Worm (Caenorhabditis elegans) whole organism, mixed stage, embryonic: ENCODE results near the gene twk-45.

ENCODE experiments used
- M03D4.4 ChIP-seq: sonication (generic microtip); optimal IDR thresholded peaks from 2 replicates; lab custom pipeline; 2017; ENCODE audit warnings: mild to moderate bottlenecking, missing genetic modification characterization, missing compliant biosample characterization
- bed-3 ChIP-seq: fragments of 200-800 bp; sonication (Bioruptor generic); optimal IDR thresholded peaks from 3 replicates; lab custom pipeline; 2018; ENCODE audit warnings: mild to moderate bottlenecking, missing genetic modification characterization, moderate library complexity, missing compliant biosample characterization
- blmp-1 ChIP-seq: fragments of 150-350 bp; optimal IDR thresholded peaks from 2 replicates; lab custom pipeline; 2014; ENCODE audit warnings: missing biosample characterization, missing genetic modification characterization
- ceh-39 ChIP-seq: fragments of 150-350 bp; optimal IDR thresholded peaks from 2 replicates; lab custom pipeline; 2014; ENCODE audit warnings: missing biosample characterization, missing genetic modification characterization
- ceh-43 ChIP-seq: fragments of 200-800 bp; sonication (Bioruptor generic); optimal IDR thresholded peaks from 2 replicates; lab custom pipeline; 2018; ENCODE audit warnings: mild to moderate bottlenecking, missing genetic modification characterization, moderate library complexity, missing compliant biosample characterization
- ceh-83 ChIP-seq: fragments of 200-800 bp; sonication (Bioruptor generic); optimal IDR thresholded peaks from 2 replicates; lab custom pipeline; 2018; ENCODE audit warnings: mild to moderate bottlenecking, missing genetic modification characterization, missing compliant biosample characterization
- ces-1 ChIP-seq: fragments of 150-350 bp; optimal IDR thresholded peaks from 2 replicates; lab custom pipeline; 2014; ENCODE audit warnings: missing biosample characterization, missing genetic modification reagents, missing genetic modification characterization
- cnd-1 ChIP-seq: fragments of 200-800 bp; sonication (Bioruptor generic); optimal IDR thresholded peaks from 2 replicates; lab custom pipeline; 2018; ENCODE audit warnings: mild to moderate bottlenecking, missing genetic modification characterization, missing compliant biosample characterization
- drap-1 ChIP-seq: fragments of 200-800 bp; sonication (Bioruptor generic); optimal IDR thresholded peaks from 3 replicates; lab custom pipeline; 2018; ENCODE audit warnings: mild to moderate bottlenecking, missing genetic modification characterization, missing compliant biosample characterization
- elt-1 ChIP-seq: sonication (generic microtip); optimal IDR thresholded peaks from 2 replicates; lab custom pipeline; 2017; ENCODE audit warnings: missing genetic modification characterization, mild to moderate bottlenecking, missing compliant biosample characterization, antibody characterized with exemption, moderate library complexity, borderline replicate concordance; ENCODE audit not compliant: insufficient read depth
- elt-3 ChIP-seq: fragments of 150-350 bp; optimal IDR thresholded peaks from 2 replicates; lab custom pipeline; 2014; ENCODE audit warnings: missing biosample characterization, missing genetic modification characterization
- flh-1 ChIP-seq: fragments of 200-800 bp; sonication (Bioruptor generic); optimal IDR thresholded peaks from 2 replicates; lab custom pipeline; 2018; ENCODE audit warnings: mild to moderate bottlenecking, missing genetic modification characterization, moderate library complexity, missing compliant biosample characterization
- ham-2 ChIP-seq: fragments of 200-800 bp; sonication (Bioruptor generic); optimal IDR thresholded peaks from 2 replicates; lab custom pipeline; 2018; ENCODE audit warnings: mild to moderate bottlenecking, missing genetic modification characterization, missing compliant biosample characterization
- hlh-1 ChIP-seq: fragments of 150-350 bp; optimal IDR thresholded peaks from 2 replicates; lab custom pipeline; 2014; ENCODE audit warnings: missing biosample characterization, missing genetic modification reagents, missing genetic modification characterization
- lin-13 ChIP-seq: fragments of 150-350 bp; optimal IDR thresholded peaks from 2 replicates; lab custom pipeline; 2014; ENCODE audit warnings: missing biosample characterization, missing genetic modification characterization
- lin-32 ChIP-seq: fragments of 200-800 bp; sonication (Bioruptor generic); optimal IDR thresholded peaks from 2 replicates; lab custom pipeline; 2018; ENCODE audit warnings: mild to moderate bottlenecking, missing genetic modification characterization, missing compliant biosample characterization
- lsy-2 ChIP-seq: fragments of 150-350 bp; optimal IDR thresholded peaks from 2 replicates; lab custom pipeline; 2014; ENCODE audit warnings: missing biosample characterization, missing genetic modification characterization
- mab-5 ChIP-seq: fragments of 150-350 bp; optimal IDR thresholded peaks from 2 replicates; lab custom pipeline; 2014; ENCODE audit warnings: missing biosample characterization, missing genetic modification characterization
- mep-1 ChIP-seq: fragments of 150-350 bp; optimal IDR thresholded peaks from 2 replicates; lab custom pipeline; 2017; ENCODE audit warnings: missing biosample characterization, missing genetic modification reagents, missing genetic modification characterization, inconsistent platforms
- mls-2 ChIP-seq: sonication (generic microtip); optimal IDR thresholded peaks from 2 replicates; lab custom pipeline; 2016; ENCODE audit warnings: mild to moderate bottlenecking, missing genetic modification characterization, moderate library complexity, missing compliant biosample characterization
- nhr-12 ChIP-seq: fragments of 150-350 bp; optimal IDR thresholded peaks from 2 replicates; lab custom pipeline; 2014; ENCODE audit warnings: missing biosample characterization, missing genetic modification characterization
- nhr-2 ChIP-seq: fragments of 150-350 bp; optimal IDR thresholded peaks from 2 replicates; lab custom pipeline; 2014; ENCODE audit warnings: missing biosample characterization, missing genetic modification characterization
- nhr-237 ChIP-seq: fragments of 150-350 bp; optimal IDR thresholded peaks from 2 replicates; lab custom pipeline; 2014; ENCODE audit warnings: missing biosample characterization, missing genetic modification characterization
- nhr-28 ChIP-seq: fragments of 150-350 bp; optimal IDR thresholded peaks from 2 replicates; lab custom pipeline; 2014; ENCODE audit warnings: missing biosample characterization, missing genetic modification characterization
- nhr-76 ChIP-seq: sonication (generic microtip); optimal IDR thresholded peaks from 2 replicates; lab custom pipeline; 2017; ENCODE audit warnings: missing biosample characterization, missing genetic modification characterization
- pha-4 ChIP-seq: fragments of 150-350 bp; optimal IDR thresholded peaks from 2 replicates; lab custom pipeline; 2018; ENCODE audit warnings: missing biosample characterization, missing genetic modification reagents, missing genetic modification characterization
- sem-2 ChIP-seq: fragments of 200-800 bp; sonication (Bioruptor generic); optimal IDR thresholded peaks from 2 replicates; lab custom pipeline; 2018; ENCODE audit warnings: mild to moderate bottlenecking, missing genetic modification characterization, missing compliant biosample characterization
- snpc-4 ChIP-seq: fragments of 150-350 bp; optimal IDR thresholded peaks from 2 replicates; lab custom pipeline; 2014; ENCODE audit warnings: missing biosample characterization, missing genetic modification characterization
- sptf-1 ChIP-seq: sonication (generic microtip); optimal IDR thresholded peaks from 2 replicates; lab custom pipeline; 2017; ENCODE audit warnings: mild to moderate bottlenecking, missing genetic modification characterization, moderate library complexity, missing compliant biosample characterization
- tbx-8 ChIP-seq: fragments of 200-800 bp; sonication (Bioruptor generic); optimal IDR thresholded peaks from 2 replicates; lab custom pipeline; 2018; ENCODE audit warnings: mild to moderate bottlenecking, missing genetic modification characterization, moderate library complexity, missing compliant biosample characterization
- unc-120 ChIP-seq: sonication (generic microtip); optimal IDR thresholded peaks from 2 replicates; lab custom pipeline; 2017; ENCODE audit warnings: missing genetic modification characterization, missing compliant biosample characterization; ENCODE audit not compliant: poor library complexity, severe bottlenecking
- unc-39 ChIP-seq: fragments of 150-350 bp; optimal IDR thresholded peaks from 2 replicates; lab custom pipeline; 2014; ENCODE audit warnings: missing biosample characterization, missing genetic modification characterization
- unc-62 ChIP-seq: fragments of 150-350 bp; optimal IDR thresholded peaks from 2 replicates; lab custom pipeline; 2014; ENCODE audit warnings: missing biosample characterization, missing genetic modification reagents, missing genetic modification characterization
- zip-8 ChIP-seq: fragments of 150-350 bp; optimal IDR thresholded peaks from 2 replicates; lab custom pipeline; 2014; ENCODE audit warnings: missing biosample characterization, missing genetic modification characterization
- ztf-11 ChIP-seq: fragments of 150-350 bp; optimal IDR thresholded peaks from 2 replicates; lab custom pipeline; 2014; ENCODE audit warnings: missing biosample characterization, missing genetic modification characterization

twk-45 gene

DNA sequence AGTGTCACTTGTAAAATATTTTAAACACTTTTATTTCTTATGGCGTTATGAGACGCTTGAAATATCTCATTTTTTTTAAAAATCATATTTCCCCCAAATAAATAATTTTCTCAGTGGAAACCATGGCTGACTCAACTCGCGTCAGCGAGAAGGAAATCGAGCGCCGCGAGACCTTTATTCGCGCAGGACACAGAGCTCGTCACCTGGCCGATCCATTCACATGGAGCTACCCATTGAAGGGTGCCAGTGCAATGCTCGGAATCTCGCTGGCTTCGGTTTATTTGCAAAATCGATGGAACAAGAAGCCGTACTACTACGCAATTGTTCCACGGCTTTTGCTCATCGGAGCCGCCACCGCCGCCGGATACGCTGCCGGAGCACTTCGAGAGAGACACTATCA, 15.0 kb downstream of the twk-45 start, which contains the start of gene nduc-2:
nduc-2 (plus strand) TSS at position 113 of the 400 bp plus-strand sequence.
- TF ChIP-seq elt-3 (tag; lab: Kevin White, UChicago): no peak
- no peak for TF ChIP-seq ceh-83 (GFP tag; lab: Kevin White, UChicago)
- TF ChIP-seq mep-1: no peak
- no peak for TF ChIP-seq mab-5 (tag; lab: Kevin White, UChicago)
- no peak for TF ChIP-seq pha-4
- TF ChIP-seq lin-32 (GFP tag; lab: Kevin White, UChicago): no peak
- no peak for TF ChIP-seq nhr-28
- TF ChIP-seq zip-8 (tag; lab: Kevin White, UChicago): no peak
- no peak for TF ChIP-seq M03D4.4 (tag; lab: Kevin White, UChicago)
- no peak for TF ChIP-seq unc-39
- no peak for TF ChIP-seq elt-1 (tag; lab: Kevin White, UChicago)
- TF ChIP-seq nhr-237 (tag; lab: Kevin White, UChicago): no peak
- TF ChIP-seq nhr-2 (tag; lab: Kevin White, UChicago): no peak
- no peak for TF ChIP-seq sem-2 (GFP tag; lab: Kevin White, UChicago)

DNA sequence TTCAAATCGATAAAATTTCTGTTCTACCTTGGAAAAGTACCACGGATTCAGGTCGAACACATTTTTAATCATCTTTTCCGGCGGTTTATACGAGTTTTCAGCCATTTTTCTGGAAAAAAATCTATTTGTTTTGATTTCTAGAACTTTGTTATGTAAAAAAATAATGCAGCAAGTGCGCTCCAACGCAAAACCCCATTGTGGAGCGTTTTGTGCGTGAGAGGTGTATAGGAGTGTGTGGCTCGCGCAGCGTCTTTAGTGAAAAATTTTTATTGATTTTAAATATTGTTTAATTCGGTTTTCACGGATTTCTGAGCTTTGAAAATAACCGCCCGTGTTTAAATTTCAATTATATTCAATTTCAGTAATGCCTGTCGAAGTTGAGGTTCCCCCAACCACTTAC, 15.9 kb downstream of the twk-45 start, which contains the start of gene Y71H2AM.20:
Y71H2AM.20 (minus strand) TSS at position 109 of the 400 bp plus-strand sequence.
- peak; percentile 89 for TF ChIP-seq ces-1 (GFP tag; lab: Kevin White, UChicago)
- no peak for TF ChIP-seq nhr-28
- TF ChIP-seq tbx-8 (GFP tag; lab: Kevin White, UChicago): no peak
- peak; percentile 51 for TF ChIP-seq unc-62 (GFP tag; lab: Kevin White, UChicago)
- no peak for TF ChIP-seq snpc-4
- TF ChIP-seq cnd-1 (tag; lab: Kevin White, UChicago): peak; percentile 77
- peak; percentile 27 for TF ChIP-seq nhr-2 (tag; lab: Kevin White, UChicago)
- TF ChIP-seq drap-1 (GFP tag; lab: Kevin White, UChicago): peak; percentile 79
- peak; percentile 15 for TF ChIP-seq elt-3 (tag; lab: Kevin White, UChicago)
- peak; percentile 65 for TF ChIP-seq M03D4.4 (tag; lab: Kevin White, UChicago)
- TF ChIP-seq elt-1 (tag; lab: Kevin White, UChicago): peak; percentile 3
- no peak for TF ChIP-seq nhr-12
- TF ChIP-seq flh-1 (GFP tag; lab: Kevin White, UChicago): no peak
- TF ChIP-seq sptf-1 (tag; lab: Kevin White, UChicago): peak; percentile 88
- TF ChIP-seq ceh-39: peak; percentile 92
- TF ChIP-seq ztf-11 (tag; lab: Kevin White, UChicago): peak; percentile 77
- TF ChIP-seq blmp-1 (tag; lab: Kevin White, UChicago): peak; percentile 46
- peak; percentile 20 for TF ChIP-seq lin-32 (GFP tag; lab: Kevin White, UChicago)
- peak; percentile 89 for TF ChIP-seq pha-4
- TF ChIP-seq ham-2 (GFP tag; lab: Kevin White, UChicago): no peak
- TF ChIP-seq lsy-2 (tag; lab: Kevin White, UChicago): peak; percentile 93
- peak; percentile 96 for TF ChIP-seq nhr-237 (tag; lab: Kevin White, UChicago)
- no peak for TF ChIP-seq unc-39
- peak; percentile 67 for TF ChIP-seq mab-5 (tag; lab: Kevin White, UChicago)
- peak; percentile 80 for TF ChIP-seq mls-2 (tag; lab: Kevin White, UChicago)
- no peak for TF ChIP-seq bed-3 (GFP tag; lab: Kevin White, UChicago)
- TF ChIP-seq hlh-1: peak; percentile 79
- no peak for TF ChIP-seq nhr-76
- TF ChIP-seq ceh-83 (GFP tag; lab: Kevin White, UChicago): no peak
- no peak for TF ChIP-seq sem-2 (GFP tag; lab: Kevin White, UChicago)
- no peak for TF ChIP-seq zip-8 (tag; lab: Kevin White, UChicago)
- TF ChIP-seq unc-120: peak; percentile 56
- peak; percentile 98 for TF ChIP-seq lin-13 (tag; lab: Kevin White, UChicago)
- peak; percentile 100 for TF ChIP-seq mep-1
- peak; percentile 60 for TF ChIP-seq ceh-43 (GFP tag; lab: Kevin White, UChicago)

DNA sequence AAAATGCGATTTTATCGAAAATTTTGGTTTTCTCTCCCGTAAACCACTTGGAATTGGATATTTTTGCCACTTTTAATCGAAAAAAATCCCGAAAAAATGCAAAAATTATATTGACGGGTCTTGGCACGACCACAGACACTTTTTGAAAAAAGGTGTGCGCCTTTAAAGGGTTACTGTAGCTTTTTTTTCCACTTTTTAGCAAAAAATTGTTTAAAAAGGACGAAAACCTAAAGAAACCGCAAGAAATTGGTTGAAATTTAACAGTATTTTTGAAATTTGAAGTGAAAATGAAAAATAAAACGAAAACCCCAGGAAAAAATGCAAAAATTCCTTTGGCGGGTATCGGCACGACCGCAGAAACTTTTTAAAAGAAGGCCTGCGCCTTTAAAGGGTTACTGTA, 19.9 kb downstream of the twk-45 start:
- TF ChIP-seq ces-1 (GFP tag; lab: Kevin White, UChicago): no peak
- no peak for TF ChIP-seq unc-62 (GFP tag; lab: Kevin White, UChicago)
- no peak for TF ChIP-seq ceh-83 (GFP tag; lab: Kevin White, UChicago)
- no peak for TF ChIP-seq unc-120
- TF ChIP-seq elt-3 (tag; lab: Kevin White, UChicago): no peak
- no peak for TF ChIP-seq lin-13 (tag; lab: Kevin White, UChicago)
- TF ChIP-seq nhr-28: no peak
- TF ChIP-seq hlh-1: no peak
